Worm (Caenorhabditis elegans): ENCODE measurements around the gene sod-1.

sod-1 gene

ce11 chrII:6973501-6973900 is at the start of gene sod-1:
sod-1 (minus strand) TSS chrII:6973887.
- no peak for TF ChIP-seq F13C5.2 (tag; optimal IDR thresholded peaks at IDR 0.05)
- TF ChIP-seq tbx-11 (GFP tag; IDR thresholded peaks at IDR 0.05), result no peak

DNA sequence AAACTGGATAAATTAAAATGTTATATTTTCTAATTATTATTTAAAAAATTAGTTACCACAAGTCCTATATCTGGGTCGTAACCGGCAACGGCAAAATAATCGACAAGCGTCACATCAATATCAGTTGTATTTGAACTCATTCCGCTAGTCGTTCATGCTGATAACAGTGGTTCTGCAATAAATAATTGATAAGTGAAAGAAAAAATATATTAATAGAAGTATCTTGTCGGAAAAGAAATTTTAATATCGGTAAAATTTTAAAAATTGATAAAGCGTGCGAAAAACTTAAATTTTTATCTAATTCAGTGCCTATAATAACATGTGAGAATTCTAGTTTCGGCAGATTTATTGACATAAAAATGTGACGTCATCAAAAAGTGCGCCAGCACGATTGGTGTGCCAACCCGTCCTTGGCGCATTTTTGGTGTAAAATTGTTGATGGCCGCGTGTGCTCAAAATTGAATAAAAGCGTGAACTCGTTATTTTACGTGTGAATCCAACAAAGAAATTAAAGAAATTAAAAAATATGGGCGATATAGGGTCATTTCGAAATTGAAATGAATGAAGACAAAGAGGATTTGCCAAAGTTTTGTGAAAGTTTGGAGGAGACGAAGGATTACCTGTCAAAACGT is 48.8 kb upstream of the sod-1 start, which contains the start of the genes lst-6 and lst-5:
Gene lst-6, minus strand, starts transcription at position 140 of the 632 bp plus-strand sequence.
Gene lst-5, plus strand, starts transcription at position 544 of the 632 bp plus-strand sequence.
- no peak for TF ChIP-seq scrt-1 (GFP tag; IDR thresholded peaks at IDR 0.05)
- TF ChIP-seq F13C5.2 (tag; optimal IDR thresholded peaks at IDR 0.05), result peak; percentile 22
- peak; percentile 20 for TF ChIP-seq hmg-4 (GFP tag; optimal IDR thresholded peaks at IDR 0.05)
- no peak for TF ChIP-seq ceh-13 (GFP tag; optimal IDR thresholded peaks at IDR 0.05)
- TF ChIP-seq sea-1 (GFP tag; conservative IDR thresholded peaks at IDR 0.05), result no peak
- TF ChIP-seq ets-7 (tag; optimal IDR thresholded peaks at IDR 0.05), result no peak
- TF ChIP-seq pes-1 (GFP tag; IDR thresholded peaks at IDR 0.05), result no peak

- TF ChIP-seq tbx-37 (GFP tag; conservative IDR thresholded peaks at IDR 0.05) (no peak), ceh-13 (GFP tag; optimal IDR thresholded peaks at IDR 0.05) (no peak), ceh-36 (tag; optimal IDR thresholded peaks at IDR 0.05) (no peak), B0310.2 (tag; optimal IDR thresholded peaks at IDR 0.05) (no peak), scrt-1 (GFP tag; IDR thresholded peaks at IDR 0.05) (no peak), hnd-1 (tag; optimal IDR thresholded peaks at IDR 0.05) (no peak), aly-1 (tag; optimal IDR thresholded peaks at IDR 0.05) (no peak), hmbx-1 (tag; optimal IDR thresholded peaks at IDR 0.05) (no peak), sea-1 (GFP tag; conservative IDR thresholded peaks at IDR 0.05) (no peak), ets-7 (tag; optimal IDR thresholded peaks at IDR 0.05) (no peak), tbx-11 (GFP tag; IDR thresholded peaks at IDR 0.05) (no peak), ama-1 (optimal IDR thresholded peaks at IDR 0.05) (no peak), flt-1 (GFP tag; IDR thresholded peaks at IDR 0.05) (no peak), tra-4 (tag; optimal IDR thresholded peaks at IDR 0.05) (no peak)
Measured at ce11 chrII:7012592-7012991, 38.9 kb upstream of the sod-1 start, which contains the start of gene sqv-7. sqv-7 (minus strand) TSS chrII:7012692.

- TF ChIP-seq ceh-36 (tag; optimal IDR thresholded peaks at IDR 0.05) (no peak), tbx-37 (GFP tag; conservative IDR thresholded peaks at IDR 0.05) (0 out of 2 replicates have a peak, but pooled peaks have one; percentile 17), tbx-11 (GFP tag; IDR thresholded peaks at IDR 0.05) (0 out of 2 replicates have a peak, but pooled peaks have one; percentile 39)
Measured at ce11 chrII:7002956-7003357, 29.3 kb upstream of the sod-1 start.

ce11 chrII:7001405-7001804 is 27.7 kb upstream of the sod-1 start:
- TF ChIP-seq hmg-4 (GFP tag; optimal IDR thresholded peaks at IDR 0.05) (peak; percentile 97), tbx-11 (GFP tag; IDR thresholded peaks at IDR 0.05) (peak; percentile 90), ceh-13 (GFP tag; optimal IDR thresholded peaks at IDR 0.05) (peak; percentile 77), tra-4 (tag; optimal IDR thresholded peaks at IDR 0.05) (peak; percentile 72), B0310.2 (tag; optimal IDR thresholded peaks at IDR 0.05) (peak; percentile 78), ets-7 (tag; optimal IDR thresholded peaks at IDR 0.05) (peak; percentile 57), pes-1 (GFP tag; IDR thresholded peaks at IDR 0.05) (peak; percentile 96), F13C5.2 (tag; optimal IDR thresholded peaks at IDR 0.05) (peak; percentile 80), scrt-1 (GFP tag; IDR thresholded peaks at IDR 0.05) (peak; percentile 97), tbx-37 (GFP tag; conservative IDR thresholded peaks at IDR 0.05) (peak; percentile 89), flt-1 (GFP tag; IDR thresholded peaks at IDR 0.05) (peak; percentile 98), hmbx-1 (tag; optimal IDR thresholded peaks at IDR 0.05) (peak; percentile 68), aly-1 (tag; optimal IDR thresholded peaks at IDR 0.05) (peak; percentile 81), sea-1 (GFP tag; conservative IDR thresholded peaks at IDR 0.05) (peak; percentile 96), hnd-1 (tag; optimal IDR thresholded peaks at IDR 0.05) (peak; percentile 67), ceh-36 (tag; optimal IDR thresholded peaks at IDR 0.05) (peak; percentile 97)

- TF ChIP-seq aly-1 (tag; optimal IDR thresholded peaks at IDR 0.05), result no peak
- no peak for TF ChIP-seq tbx-11 (GFP tag; IDR thresholded peaks at IDR 0.05)
- TF ChIP-seq pes-1 (GFP tag; IDR thresholded peaks at IDR 0.05), result no peak
- TF ChIP-seq ets-7 (tag; optimal IDR thresholded peaks at IDR 0.05), result no peak
- TF ChIP-seq tbx-37 (GFP tag; conservative IDR thresholded peaks at IDR 0.05), result no peak
- no peak for TF ChIP-seq sea-1 (GFP tag; conservative IDR thresholded peaks at IDR 0.05)
- TF ChIP-seq F13C5.2 (tag; optimal IDR thresholded peaks at IDR 0.05), result no peak
- TF ChIP-seq hmg-4 (GFP tag; optimal IDR thresholded peaks at IDR 0.05), result no peak
- TF ChIP-seq hnd-1 (tag; optimal IDR thresholded peaks at IDR 0.05), result no peak
- no peak for TF ChIP-seq ceh-36 (tag; optimal IDR thresholded peaks at IDR 0.05)
- TF ChIP-seq ceh-13 (GFP tag; optimal IDR thresholded peaks at IDR 0.05), result no peak
- no peak for TF ChIP-seq hmbx-1 (tag; optimal IDR thresholded peaks at IDR 0.05)
- no peak for TF ChIP-seq tra-4 (tag; optimal IDR thresholded peaks at IDR 0.05)
Measured at ce11 chrII:6995583-6995982, 21.9 kb upstream of the sod-1 start.

- TF ChIP-seq aly-1 (tag; optimal IDR thresholded peaks at IDR 0.05) (no peak), hnd-1 (tag; optimal IDR thresholded peaks at IDR 0.05) (no peak), ceh-36 (tag; optimal IDR thresholded peaks at IDR 0.05) (no peak), flt-1 (GFP tag; IDR thresholded peaks at IDR 0.05) (no peak), hmbx-1 (tag; optimal IDR thresholded peaks at IDR 0.05) (no peak), tbx-11 (GFP tag; IDR thresholded peaks at IDR 0.05) (no peak), hmg-4 (GFP tag; optimal IDR thresholded peaks at IDR 0.05) (no peak), tbx-37 (GFP tag; conservative IDR thresholded peaks at IDR 0.05) (no peak), ceh-13 (GFP tag; optimal IDR thresholded peaks at IDR 0.05) (no peak), ama-1 (optimal IDR thresholded peaks at IDR 0.05) (no peak), pes-1 (GFP tag; IDR thresholded peaks at IDR 0.05) (no peak), F13C5.2 (tag; optimal IDR thresholded peaks at IDR 0.05) (no peak), B0310.2 (tag; optimal IDR thresholded peaks at IDR 0.05) (no peak), sea-1 (GFP tag; conservative IDR thresholded peaks at IDR 0.05) (no peak), scrt-1 (GFP tag; IDR thresholded peaks at IDR 0.05) (no peak), ets-7 (tag; optimal IDR thresholded peaks at IDR 0.05) (no peak)
Measured at ce11 chrII:6994677-6995076, 21.0 kb upstream of the sod-1 start, which contains the start of gene unc-104. unc-104 (plus strand) TSS chrII:6994987.

All from whole organism, early embryonic.